Fruit fly (Drosophila melanogaster) whole organism, wandering third instar larva: Measurements from ENCODE around the gene CG33791.

ENCODE experiments used
- Abd-B ChIP-seq: fragments of >200 bp; optimal IDR thresholded peaks from 2 replicates; lab custom pipeline; 2017; ENCODE audit warnings: missing biosample characterization, missing genetic modification characterization
- CG32264 ChIP-seq: fragments of 200-800 bp; sonication (Bioruptor generic); optimal IDR thresholded peaks from 2 replicates; lab custom pipeline; 2016; ENCODE audit warnings: missing biosample characterization, missing genetic modification characterization
- CG9705 ChIP-seq: fragments of 200-800 bp; sonication (Bioruptor generic); optimal IDR thresholded peaks from 2 replicates; lab custom pipeline; 2018; ENCODE audit warnings: missing biosample characterization, mild to moderate bottlenecking, missing genetic modification characterization
- CrebA ChIP-seq: fragments of 200-800 bp; sonication (Bioruptor generic); optimal IDR thresholded peaks from 2 replicates; lab custom pipeline; 2016; ENCODE audit warnings: missing biosample characterization, mild to moderate bottlenecking, missing genetic modification characterization, borderline replicate concordance
- Dif ChIP-seq: fragments of 200-275, 200-300 bp; sonication (Bioruptor generic); optimal IDR thresholded peaks from 2 replicates; lab custom pipeline; 2018; ENCODE audit warnings: missing biosample characterization, missing genetic modification characterization; ENCODE audit not compliant: partially characterized antibody
- GATAd ChIP-seq: sonication (Bioruptor generic); optimal IDR thresholded peaks from 2 replicates; lab custom pipeline; 2016; ENCODE audit warnings: missing biosample characterization, missing genetic modification characterization
- HLH106 ChIP-seq: fragments of 200-800 bp; optimal IDR thresholded peaks from 3 replicates; lab custom pipeline; 2019; ENCODE audit warnings: missing biosample characterization, mild to moderate bottlenecking, missing genetic modification characterization, moderate library complexity
- Hnf4 ChIP-seq: fragments of 200-800 bp; sonication (Bioruptor generic); optimal IDR thresholded peaks from 2 replicates; lab custom pipeline; 2016; ENCODE audit warnings: missing biosample characterization, mild to moderate bottlenecking, missing genetic modification characterization
- Hr78 ChIP-seq: fragments of >200 bp; optimal IDR thresholded peaks from 2 replicates; lab custom pipeline; 2017; ENCODE audit warnings: missing biosample characterization, missing genetic modification characterization
- Hr83 ChIP-seq: fragments of 200-300 bp; sonication (Bioruptor generic); optimal IDR thresholded peaks from 2 replicates; lab custom pipeline; 2016; ENCODE audit warnings: missing biosample characterization, mild to moderate bottlenecking, missing genetic modification characterization, moderate library complexity; ENCODE audit not compliant: poor library complexity, severe bottlenecking
- Jra ChIP-seq: sonication (Bioruptor generic); optimal IDR thresholded peaks from 2 replicates; lab custom pipeline; 2016; ENCODE audit warnings: missing biosample characterization, missing genetic modification characterization
- Mio ChIP-seq: sonication (Bioruptor generic); optimal IDR thresholded peaks from 2 replicates; lab custom pipeline; 2016; ENCODE audit warnings: missing biosample characterization, missing genetic modification characterization
- Myc ChIP-seq: fragments of >200 bp; optimal IDR thresholded peaks from 2 replicates; lab custom pipeline; 2017
- N ChIP-seq: fragments of >200 bp; optimal IDR thresholded peaks from 2 replicates; lab custom pipeline; 2018; ENCODE audit warnings: missing biosample characterization, missing external identifiers, missing genetic modification characterization
- OdsH ChIP-seq: fragments of 200-800 bp; sonication (Bioruptor generic); optimal IDR thresholded peaks from 2 replicates; lab custom pipeline; 2016; ENCODE audit warnings: missing biosample characterization, mild to moderate bottlenecking, missing genetic modification characterization
- Rel ChIP-seq, 2 experiments: fragments of 200-800 bp; sonication (Bioruptor generic) in 1 of 2; optimal IDR thresholded peaks; 2 replicates in 1 of 2; 3 replicates in 1 of 2; lab custom pipeline; 2016 to 2019; ENCODE audit warnings: mild to moderate bottlenecking in 2 of 2, missing biosample characterization in 2 of 2, missing genetic modification characterization in 2 of 2, moderate library complexity in 1 of 2
- Sp1 ChIP-seq: fragments of 200-800 bp; sonication (Bioruptor generic); optimal IDR thresholded peaks from 3 replicates; lab custom pipeline; 2019; ENCODE audit warnings: missing biosample characterization, mild to moderate bottlenecking, missing genetic modification characterization, moderate library complexity
- Vsx2 ChIP-seq: fragments of 200-300, 225-300 bp; sonication (Bioruptor generic); optimal IDR thresholded peaks from 2 replicates; lab custom pipeline; 2018; ENCODE audit warnings: missing biosample characterization, missing genetic modification characterization; ENCODE audit not compliant: partially characterized antibody
- br ChIP-seq: fragments of 200-800 bp; sonication (Bioruptor generic); optimal IDR thresholded peaks from 2 replicates; lab custom pipeline; 2016; ENCODE audit warnings: missing biosample characterization, missing genetic modification characterization
- brk ChIP-seq: fragments of 200-800 bp; sonication (Bioruptor generic); optimal IDR thresholded peaks from 2 replicates; lab custom pipeline; 2016; ENCODE audit warnings: missing biosample characterization, mild to moderate bottlenecking, missing genetic modification characterization
- dl ChIP-seq, 2 experiments: fragments of 175-275, 200-275 bp in 1 of 2; fragments of 200-275 bp in 1 of 2; sonication (Bioruptor generic); optimal IDR thresholded peaks; lab custom pipeline; 2018; ENCODE audit warnings: mild to moderate bottlenecking in 2 of 2, missing biosample characterization in 2 of 2, missing genetic modification characterization in 2 of 2, moderate library complexity in 2 of 2; ENCODE audit not compliant: partially characterized antibody in 2 of 2, insufficient read depth in 1 of 2
- dmrt93B ChIP-seq: fragments of 200-800 bp; sonication (Bioruptor generic); optimal IDR thresholded peaks from 2 replicates; lab custom pipeline; 2018; ENCODE audit warnings: missing biosample characterization, mild to moderate bottlenecking, missing genetic modification characterization
- dsf ChIP-seq: sonication (Bioruptor generic); optimal IDR thresholded peaks from 2 replicates; lab custom pipeline; 2016; ENCODE audit warnings: missing biosample characterization, missing genetic modification characterization, borderline replicate concordance
- ey ChIP-seq: fragments of 200-800 bp; sonication (Bioruptor generic); optimal IDR thresholded peaks from 2 replicates; lab custom pipeline; 2016; ENCODE audit warnings: missing biosample characterization, missing genetic modification characterization
- foxo ChIP-seq, 2 experiments: fragments of 200-800 bp; sonication (Bioruptor generic); optimal IDR thresholded peaks; 2 replicates in 1 of 2; 3 replicates in 1 of 2; lab custom pipeline; 2016 to 2017; ENCODE audit warnings: missing biosample characterization in 2 of 2, missing genetic modification characterization in 2 of 2
- fru ChIP-seq: fragments of 200-800 bp; sonication (Bioruptor generic); optimal IDR thresholded peaks from 3 replicates; lab custom pipeline; 2016; ENCODE audit warnings: missing biosample characterization, mild to moderate bottlenecking, missing genetic modification characterization
- h ChIP-seq: fragments of 200-800 bp; sonication (Bioruptor generic); optimal IDR thresholded peaks from 3 replicates; lab custom pipeline; 2016; ENCODE audit warnings: missing biosample characterization, mild to moderate bottlenecking, missing genetic modification characterization
- jim ChIP-seq: fragments of 175-275, 200-325 bp; sonication (Bioruptor generic); optimal IDR thresholded peaks from 2 replicates; lab custom pipeline; 2016; ENCODE audit warnings: missing biosample characterization, mild to moderate bottlenecking, missing genetic modification characterization
- lola ChIP-seq: fragments of >200 bp; optimal IDR thresholded peaks from 2 replicates; lab custom pipeline; 2017; ENCODE audit warnings: missing biosample characterization, missing genetic modification characterization
- pan ChIP-seq: fragments of >200 bp; optimal IDR thresholded peaks from 2 replicates; lab custom pipeline; 2017
- psq ChIP-seq: fragments of 200-800 bp; sonication (Bioruptor generic); optimal IDR thresholded peaks from 3 replicates; lab custom pipeline; 2017; ENCODE audit warnings: missing biosample characterization, mild to moderate bottlenecking, missing genetic modification characterization, moderate library complexity
- rgr ChIP-seq: fragments of 200-800 bp; sonication (Bioruptor generic); optimal IDR thresholded peaks from 3 replicates; lab custom pipeline; 2016; ENCODE audit warnings: missing biosample characterization, mild to moderate bottlenecking, missing genetic modification characterization
- sage ChIP-seq: fragments of 200-800 bp; sonication (Bioruptor generic); optimal IDR thresholded peaks from 2 replicates; lab custom pipeline; 2016; ENCODE audit warnings: missing biosample characterization, mild to moderate bottlenecking, missing genetic modification characterization
- sv ChIP-seq: fragments of 200-800 bp; sonication (Bioruptor generic); optimal IDR thresholded peaks from 3 replicates; lab custom pipeline; 2016; ENCODE audit warnings: missing biosample characterization, missing genetic modification characterization
- tai ChIP-seq: sonication (Bioruptor generic); optimal IDR thresholded peaks from 2 replicates; lab custom pipeline; 2016; ENCODE audit warnings: missing biosample characterization, missing genetic modification characterization
- usp ChIP-seq: fragments of >200 bp; optimal IDR thresholded peaks from 2 replicates; lab custom pipeline; 2017; ENCODE audit warnings: missing biosample characterization, missing genetic modification characterization
- woc ChIP-seq: sonication (Bioruptor generic); optimal IDR thresholded peaks from 2 replicates; lab custom pipeline; 2016; ENCODE audit warnings: missing biosample characterization, mild to moderate bottlenecking, missing genetic modification characterization

The CG33791 gene

DNA sequence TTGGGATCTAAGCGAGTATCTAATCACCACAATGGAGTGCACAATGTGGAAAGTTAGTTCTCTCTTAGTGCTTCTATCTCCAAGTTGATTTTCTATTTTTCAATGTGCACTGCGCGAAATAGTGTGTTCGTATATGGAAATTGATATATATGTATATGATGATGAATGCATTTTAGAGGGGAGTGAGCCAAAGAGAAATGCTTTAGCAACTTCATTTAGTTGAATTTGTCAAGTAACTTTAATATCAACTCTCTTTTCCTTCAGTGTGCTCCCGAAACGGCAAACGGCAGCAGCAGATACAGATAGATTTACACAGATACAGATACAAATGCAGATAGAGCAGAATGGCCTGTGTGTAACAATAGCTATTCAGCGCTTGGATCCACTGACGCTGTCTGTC, 18.8 kb upstream of the CG33791 start:
- TF ChIP-seq tai (peak; percentile 4), sv (GFP tag; lab: Kevin White, UChicago) (no peak), GATAd (GFP tag; lab: Kevin White, UChicago) (no peak), jim (GFP tag; lab: Kevin White, UChicago) (no peak), CG32264 (GFP tag; lab: Kevin White, UChicago) (no peak), Dif (GFP tag; lab: Kevin White, UChicago) (no peak), ey (peak; percentile 23), Vsx2 (GFP tag; lab: Kevin White, UChicago) (no peak), h (GFP tag; lab: Kevin White, UChicago) (peak; percentile 50), OdsH (GFP tag; lab: Kevin White, UChicago) (peak; percentile 15), dmrt93B (GFP tag; lab: Kevin White, UChicago) (no peak), usp (GFP tag; lab: Kevin White, UChicago) (no peak), Hr83 (GFP tag; lab: Kevin White, UChicago) (no peak), woc (GFP tag; lab: Kevin White, UChicago) (no peak), dl (GFP tag; optimal IDR thresholded peaks at IDR 0.05; lab: Kevin White, UChicago; ENCODE audit: insufficient read depth in 1 of 2, partially characterized antibody in 2 of 2) (no peak), CrebA (no peak), Rel (GFP tag; optimal IDR thresholded peaks at IDR 0.05; lab: Kevin White, UChicago) (no peak), Rel (tag; optimal IDR thresholded peaks at IDR 0.05; lab: Kevin White, UChicago) (no peak), br (peak; percentile 8), HLH106 (tag; lab: Kevin White, UChicago) (no peak), psq (GFP tag; lab: Kevin White, UChicago) (no peak), Abd-B (no peak), N (GFP tag; lab: Kevin White, UChicago) (no peak), CG9705 (GFP tag; lab: Kevin White, UChicago) (no peak), sage (no peak), Hr78 (GFP tag; lab: Kevin White, UChicago) (no peak), fru (GFP tag; lab: Kevin White, UChicago) (peak; percentile 32), Myc (lab: Kevin White, UChicago) (no peak), Mio (GFP tag; lab: Kevin White, UChicago) (no peak), rgr (GFP tag; lab: Kevin White, UChicago) (peak; percentile 27), foxo (GFP tag; optimal IDR thresholded peaks at IDR 0.05; lab: Kevin White, UChicago) (peak in 1 of 2 experiments; percentile 48), Sp1 (no peak)
- TF ChIP-seq, all 38 proteins: peak for 8

DNA sequence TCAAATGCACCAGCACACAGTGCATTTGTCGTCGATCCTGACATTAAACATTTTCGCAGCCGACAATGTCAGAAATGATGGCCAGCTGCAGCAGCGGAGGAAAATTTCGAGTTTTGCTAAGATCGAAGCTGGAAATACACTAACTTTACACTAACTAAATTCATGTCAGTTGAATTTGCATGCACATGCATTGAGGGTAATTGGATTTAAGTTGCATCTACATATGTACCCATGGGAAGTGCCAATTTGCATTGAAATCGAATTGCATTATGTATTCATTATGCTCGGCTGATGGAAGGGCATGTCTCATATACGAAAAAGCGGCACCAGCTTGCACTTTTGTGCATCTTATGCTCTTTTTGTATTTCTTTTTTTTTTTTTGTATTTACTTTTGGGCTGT, 18.0 kb upstream of the CG33791 start:
- TF ChIP-seq sv (GFP tag; lab: Kevin White, UChicago) (no peak), CG32264 (GFP tag; lab: Kevin White, UChicago) (peak; percentile 71), CG9705 (GFP tag; lab: Kevin White, UChicago) (peak; percentile 30), Myc (lab: Kevin White, UChicago) (no peak), psq (GFP tag; lab: Kevin White, UChicago) (no peak), woc (GFP tag; lab: Kevin White, UChicago) (peak; percentile 72), tai (no peak), N (GFP tag; lab: Kevin White, UChicago) (no peak), fru (GFP tag; lab: Kevin White, UChicago) (no peak), Hr83 (GFP tag; lab: Kevin White, UChicago) (no peak), Jra (no peak), Vsx2 (GFP tag; lab: Kevin White, UChicago) (no peak), dl (GFP tag; optimal IDR thresholded peaks at IDR 0.05; lab: Kevin White, UChicago; ENCODE audit: insufficient read depth in 1 of 2, partially characterized antibody in 2 of 2) (no peak), CrebA (no peak), OdsH (GFP tag; lab: Kevin White, UChicago) (no peak), Mio (GFP tag; lab: Kevin White, UChicago) (no peak), Abd-B (no peak), Rel (GFP tag; optimal IDR thresholded peaks at IDR 0.05; lab: Kevin White, UChicago) (no peak), Rel (tag; optimal IDR thresholded peaks at IDR 0.05; lab: Kevin White, UChicago) (no peak), dmrt93B (GFP tag; lab: Kevin White, UChicago) (peak; percentile 61), ey (peak; percentile 38), pan (lab: Kevin White, UChicago) (no peak), Hr78 (GFP tag; lab: Kevin White, UChicago) (no peak), foxo (GFP tag; optimal IDR thresholded peaks at IDR 0.05; lab: Kevin White, UChicago) (peak in 1 of 2 experiments; percentile 39), Hnf4 (GFP tag; lab: Kevin White, UChicago) (no peak), jim (GFP tag; lab: Kevin White, UChicago) (no peak), brk (no peak), GATAd (GFP tag; lab: Kevin White, UChicago) (no peak), dsf (GFP tag; lab: Kevin White, UChicago) (no peak), lola (no peak), rgr (GFP tag; lab: Kevin White, UChicago) (no peak), br (peak; percentile 46), Dif (GFP tag; lab: Kevin White, UChicago) (no peak), sage (peak; percentile 60), HLH106 (tag; lab: Kevin White, UChicago) (peak; percentile 72), Sp1 (peak; percentile 0), h (GFP tag; lab: Kevin White, UChicago) (peak; percentile 78)
